Worm (Caenorhabditis elegans) whole organism, L2 larva: Measurements from ENCODE around the gene R102.1.

Experiments used
- F13H6.1 ChIP-seq: sonication (generic microtip); optimal IDR thresholded peaks from 2 replicates; lab custom pipeline; 2016; ENCODE audit warnings: missing genetic modification characterization, missing compliant biosample characterization
- aly-2 ChIP-seq: fragments of 150-350 bp; optimal IDR thresholded peaks from 2 replicates; lab custom pipeline; 2014; ENCODE audit warnings: missing biosample characterization, missing genetic modification characterization
- ama-1 ChIP-seq: fragments of 150-350 bp; optimal IDR thresholded peaks from 2 replicates; lab custom pipeline; 2018; ENCODE audit warnings: inconsistent platforms
- ceh-82 ChIP-seq: fragments of 150-350 bp; optimal IDR thresholded peaks from 2 replicates; lab custom pipeline; 2014; ENCODE audit warnings: missing biosample characterization, missing genetic modification characterization
- elt-3 ChIP-seq: sonication (generic microtip); optimal IDR thresholded peaks from 2 replicates; lab custom pipeline; 2017; ENCODE audit warnings: missing biosample characterization, missing genetic modification characterization
- nhr-10 ChIP-seq: sonication (generic microtip); optimal IDR thresholded peaks from 2 replicates; lab custom pipeline; 2017; ENCODE audit warnings: missing biosample characterization, missing genetic modification characterization
- nhr-11 ChIP-seq: fragments of 150-350 bp; optimal IDR thresholded peaks from 2 replicates; lab custom pipeline; 2014; ENCODE audit warnings: missing biosample characterization, missing genetic modification characterization
- nhr-23 ChIP-seq: fragments of 150-350 bp; optimal IDR thresholded peaks from 2 replicates; lab custom pipeline; 2014; ENCODE audit warnings: missing biosample characterization, missing genetic modification reagents, missing genetic modification characterization
- nhr-6 ChIP-seq: fragments of 150-350 bp; optimal IDR thresholded peaks from 2 replicates; lab custom pipeline; 2014; ENCODE audit warnings: missing biosample characterization, missing genetic modification characterization
- unc-62 ChIP-seq: fragments of 150-350 bp; optimal IDR thresholded peaks from 2 replicates; lab custom pipeline; 2014; ENCODE audit warnings: missing biosample characterization, missing genetic modification reagents, missing genetic modification characterization
- zag-1 ChIP-seq: fragments of 150-350 bp; optimal IDR thresholded peaks from 2 replicates; lab custom pipeline; 2014; ENCODE audit warnings: missing biosample characterization, missing genetic modification characterization
- ztf-11 ChIP-seq: sonication (generic microtip); optimal IDR thresholded peaks from 2 replicates; lab custom pipeline; 2017; ENCODE audit warnings: missing biosample characterization, missing genetic modification characterization
- ztf-4 ChIP-seq: fragments of 150-350 bp; optimal IDR thresholded peaks from 2 replicates; lab custom pipeline; 2014; ENCODE audit warnings: missing biosample characterization, missing genetic modification characterization

DNA sequence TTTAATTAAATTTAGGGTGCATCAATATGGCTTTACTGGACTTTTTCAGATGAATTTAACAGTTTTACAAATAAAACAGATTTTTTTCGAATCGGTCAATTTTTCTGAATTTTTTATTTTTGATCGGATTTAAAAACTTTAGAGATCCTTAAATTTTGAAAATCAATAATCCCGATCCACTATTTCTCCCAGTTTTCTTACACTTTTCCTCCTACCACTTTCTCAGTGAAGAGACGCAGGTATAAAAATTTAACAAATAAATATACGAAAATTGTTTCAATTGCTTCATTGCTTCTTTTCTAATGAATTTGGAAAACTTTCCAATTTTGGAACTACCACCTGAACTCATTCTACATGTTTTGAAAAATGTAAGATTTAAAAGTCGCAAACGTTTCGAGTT, 21.7 kb upstream of the R102.1 start, which contains the start of gene K08C7.7:
- TF ChIP-seq ama-1 (lab: Kevin White, UChicago), result no peak
- no peak for TF ChIP-seq elt-3 (tag; lab: Kevin White, UChicago)
- TF ChIP-seq ztf-4 (tag; lab: Kevin White, UChicago), result no peak
- TF ChIP-seq unc-62 (GFP tag; lab: Kevin White, UChicago), result no peak
- no peak for TF ChIP-seq nhr-10
- no peak for TF ChIP-seq nhr-11 (tag; lab: Kevin White, UChicago)
- no peak for TF ChIP-seq aly-2 (tag; lab: Kevin White, UChicago)
- no peak for TF ChIP-seq ztf-11
- no peak for TF ChIP-seq ceh-82 (tag; lab: Kevin White, UChicago)
- TF ChIP-seq nhr-23 (tag; lab: Kevin White, UChicago), result no peak
- TF ChIP-seq zag-1, result no peak
- no peak for TF ChIP-seq nhr-6 (tag; lab: Kevin White, UChicago)
- TF ChIP-seq F13H6.1 (tag; lab: Kevin White, UChicago), result no peak
